Worm (Caenorhabditis elegans) whole organism, L4 larva: ENCODE measurements around the gene clc-6.

Source experiments
- D1046.2 ChIP-seq: fragments of 200-800 bp; sonication (Bioruptor generic); IDR thresholded peaks from 2 replicates; pipeline ENCODE4 v1.3.6; 2022; ENCODE audit warnings: missing genetic modification characterization, missing compliant biosample characterization
- F10B5.3 ChIP-seq: sonication (generic microtip); optimal IDR thresholded peaks from 2 replicates; lab custom pipeline; 2016; ENCODE audit warnings: mild to moderate bottlenecking, missing genetic modification characterization, missing compliant biosample characterization
- F26F4.8 ChIP-seq: fragments of 200-800 bp; sonication (Bioruptor generic); conservative IDR thresholded peaks from 2 replicates; pipeline ENCODE4 v1.3.6; 2022; ENCODE audit warnings: missing genetic modification characterization, missing compliant biosample characterization
- F37D6.2 ChIP-seq: sonication (generic microtip); optimal IDR thresholded peaks from 2 replicates; lab custom pipeline; 2016; ENCODE audit warnings: mild to moderate bottlenecking, missing genetic modification characterization, missing compliant biosample characterization
- F44E2.7 ChIP-seq: fragments of 200-800 bp; sonication (Bioruptor generic); IDR thresholded peaks from 2 replicates; pipeline ENCODE4 v2.1.2; 2022; ENCODE audit warnings: missing genetic modification characterization, missing compliant biosample characterization
- T20F7.1 ChIP-seq: fragments of 200-800 bp; sonication (Bioruptor generic); optimal IDR thresholded peaks from 2 replicates; lab custom pipeline; 2018; ENCODE audit warnings: mild to moderate bottlenecking, missing genetic modification characterization, missing compliant biosample characterization
- T26A8.4 ChIP-seq: fragments of 200-800 bp; sonication (Bioruptor generic); IDR thresholded peaks from 2 replicates; pipeline ENCODE4 v1.3.6; 2022; ENCODE audit warnings: missing genetic modification characterization, missing compliant biosample characterization
- Y48G9A.11 ChIP-seq: fragments of 200-800 bp; sonication (Bioruptor generic); IDR thresholded peaks from 2 replicates; pipeline ENCODE4 v1.3.6; 2022; ENCODE audit warnings: missing genetic modification reagents, missing genetic modification characterization, missing compliant biosample characterization
- Y5F2A.4 ChIP-seq: fragments of 200-800 bp; sonication (Bioruptor generic); optimal IDR thresholded peaks from 2 replicates; lab custom pipeline; 2018; ENCODE audit warnings: mild to moderate bottlenecking, missing genetic modification characterization, missing compliant biosample characterization
- ceh-32 ChIP-seq: sonication (generic microtip); optimal IDR thresholded peaks from 2 replicates; lab custom pipeline; 2016; ENCODE audit warnings: mild to moderate bottlenecking, missing genetic modification characterization, missing compliant biosample characterization; ENCODE audit not compliant: poor library complexity
- ceh-62 ChIP-seq: sonication (generic microtip); optimal IDR thresholded peaks from 2 replicates; lab custom pipeline; 2017; ENCODE audit warnings: missing biosample characterization, missing genetic modification characterization
- ceh-82 ChIP-seq: sonication (generic microtip); optimal IDR thresholded peaks from 2 replicates; lab custom pipeline; 2017; ENCODE audit warnings: missing biosample characterization, missing genetic modification characterization
- daf-12 ChIP-seq: fragments of 150-350 bp; optimal IDR thresholded peaks from 2 replicates; lab custom pipeline; 2014; ENCODE audit warnings: missing biosample characterization, missing genetic modification reagents, missing genetic modification characterization
- dmd-6 ChIP-seq: fragments of 200-800 bp; sonication (Bioruptor generic); IDR thresholded peaks from 2 replicates; pipeline ENCODE4 v1.3.6; 2022; ENCODE audit warnings: missing genetic modification reagents, missing genetic modification characterization, missing compliant biosample characterization
- dmd-8 ChIP-seq: fragments of 200-800 bp; sonication (Bioruptor generic); IDR thresholded peaks from 2 replicates; pipeline ENCODE4 v1.3.6; 2022; ENCODE audit warnings: missing genetic modification characterization, missing compliant biosample characterization
- dpl-1 ChIP-seq: fragments of 150-350 bp; optimal IDR thresholded peaks from 2 replicates; lab custom pipeline; 2014; ENCODE audit warnings: missing biosample characterization, missing genetic modification reagents, missing genetic modification characterization
- fos-1 ChIP-seq: fragments of 150-350 bp; optimal IDR thresholded peaks from 2 replicates; lab custom pipeline; 2014; ENCODE audit warnings: missing biosample characterization, missing genetic modification characterization
- gei-8 ChIP-seq: fragments of 200-800 bp; sonication (Bioruptor generic); optimal IDR thresholded peaks from 2 replicates; lab custom pipeline; 2018; ENCODE audit warnings: mild to moderate bottlenecking, missing genetic modification characterization, missing compliant biosample characterization
- hlh-30 ChIP-seq: sonication (generic microtip); optimal IDR thresholded peaks from 2 replicates; lab custom pipeline; 2017; ENCODE audit warnings: antibody characterized with exemption, mild to moderate bottlenecking, missing genetic modification characterization, missing compliant biosample characterization; ENCODE audit not compliant: insufficient read depth
- hmg-1.1 ChIP-seq: fragments of 200-800 bp; sonication (Bioruptor generic); IDR thresholded peaks from 2 replicates; pipeline ENCODE4 v1.3.6; 2022; ENCODE audit warnings: missing genetic modification reagents, missing genetic modification characterization, missing compliant biosample characterization
- jun-1 ChIP-seq: fragments of 150-350 bp; optimal IDR thresholded peaks from 2 replicates; lab custom pipeline; 2014; ENCODE audit warnings: missing biosample characterization, missing genetic modification reagents, missing genetic modification characterization
- lin-1 ChIP-seq: fragments of 200-800 bp; sonication (Bioruptor generic); IDR thresholded peaks from 2 replicates; pipeline ENCODE4 v1.3.6; 2022; ENCODE audit warnings: missing genetic modification reagents, missing genetic modification characterization, missing compliant biosample characterization
- lin-15B ChIP-seq: fragments of 150-350 bp; sonication (generic microtip); optimal IDR thresholded peaks from 3 replicates; lab custom pipeline; 2014; ENCODE audit warnings: missing biosample characterization, missing genetic modification characterization
- lin-38 ChIP-seq: fragments of 200-800 bp; sonication (Bioruptor generic); IDR thresholded peaks from 2 replicates; pipeline ENCODE4 v1.3.6; 2022; ENCODE audit warnings: missing genetic modification reagents, missing genetic modification characterization, missing compliant biosample characterization
- lir-3 ChIP-seq: sonication (generic microtip); optimal IDR thresholded peaks from 2 replicates; lab custom pipeline; 2016; ENCODE audit warnings: mild to moderate bottlenecking, missing genetic modification characterization, missing compliant biosample characterization
- madf-5 ChIP-seq, 2 experiments: fragments of 200-800 bp; sonication (Bioruptor generic); IDR thresholded peaks; 2 replicates each; pipeline ENCODE4 v1.3.6; 2022; ENCODE audit warnings: missing compliant biosample characterization in 2 of 2, missing genetic modification characterization in 2 of 2
- mep-1 ChIP-seq: fragments of 150-350 bp; sonication (generic microtip); optimal IDR thresholded peaks from 3 replicates; lab custom pipeline; 2014; ENCODE audit warnings: missing biosample characterization, missing genetic modification characterization
- mxl-2 ChIP-seq: fragments of 200-800 bp; sonication (Bioruptor generic); conservative IDR thresholded peaks from 2 replicates; pipeline ENCODE4 v1.3.6; 2022; ENCODE audit warnings: missing genetic modification reagents, missing genetic modification characterization, missing compliant biosample characterization
- nhr-10 ChIP-seq: fragments of 150-350 bp; optimal IDR thresholded peaks from 2 replicates; lab custom pipeline; 2014; ENCODE audit warnings: missing biosample characterization, missing genetic modification characterization
- nhr-102 ChIP-seq: sonication (generic microtip); optimal IDR thresholded peaks from 2 replicates; lab custom pipeline; 2016; ENCODE audit warnings: mild to moderate bottlenecking, missing genetic modification characterization, moderate library complexity, missing compliant biosample characterization
- nhr-111 ChIP-seq: fragments of 200-800 bp; sonication (Bioruptor generic); optimal IDR thresholded peaks from 2 replicates; lab custom pipeline; 2018; ENCODE audit warnings: mild to moderate bottlenecking, missing genetic modification characterization, missing compliant biosample characterization
- nhr-237 ChIP-seq: sonication (generic microtip); optimal IDR thresholded peaks from 2 replicates; lab custom pipeline; 2017; ENCODE audit warnings: missing biosample characterization, missing genetic modification characterization
- nhr-25 ChIP-seq: sonication (generic microtip); optimal IDR thresholded peaks from 2 replicates; lab custom pipeline; 2017; ENCODE audit warnings: missing genetic modification characterization, mild to moderate bottlenecking, missing compliant biosample characterization, antibody characterized with exemption, moderate library complexity, borderline replicate concordance; ENCODE audit not compliant: insufficient read depth
- nhr-28 ChIP-seq: fragments of 150-350 bp; optimal IDR thresholded peaks from 2 replicates; lab custom pipeline; 2014; ENCODE audit warnings: missing biosample characterization, missing genetic modification characterization
- nhr-41 ChIP-seq: fragments of 200-800 bp; sonication (Bioruptor generic); IDR thresholded peaks from 2 replicates; pipeline ENCODE4 v1.3.6; 2022; ENCODE audit warnings: missing genetic modification reagents, missing genetic modification characterization, missing compliant biosample characterization
- nhr-42 ChIP-seq: fragments of 200-800 bp; sonication (Bioruptor generic); IDR thresholded peaks from 2 replicates; pipeline ENCODE4 v1.3.6; 2022; ENCODE audit warnings: missing genetic modification characterization, missing compliant biosample characterization
- nhr-48 ChIP-seq: sonication (generic microtip); optimal IDR thresholded peaks from 2 replicates; lab custom pipeline; 2016; ENCODE audit warnings: mild to moderate bottlenecking, missing genetic modification characterization, missing compliant biosample characterization
- pha-4 ChIP-seq, 2 experiments: fragments of 150-350 bp in 1 of 2; fragments of 200-800 bp in 1 of 2; sonication (Bioruptor generic) in 1 of 2; IDR thresholded peaks in 1 of 2; optimal IDR thresholded peaks in 1 of 2; 2 replicates each; pipeline versions ENCODE4 v1.3.6 to Lab custom; 2014 to 2022; ENCODE audit warnings: missing genetic modification characterization in 2 of 2, missing genetic modification reagents in 2 of 2, missing biosample characterization in 1 of 2, missing compliant biosample characterization in 1 of 2
- php-3 ChIP-seq: fragments of 200-800 bp; sonication (Bioruptor generic); IDR thresholded peaks from 2 replicates; pipeline ENCODE4 v1.3.6; 2022; ENCODE audit warnings: missing genetic modification reagents, missing genetic modification characterization, missing compliant biosample characterization
- pqm-1 ChIP-seq: sonication (generic microtip); optimal IDR thresholded peaks from 2 replicates; lab custom pipeline; 2017; ENCODE audit warnings: missing biosample characterization, missing genetic modification characterization
- saeg-2 ChIP-seq: fragments of 200-800 bp; sonication (Bioruptor generic); IDR thresholded peaks from 2 replicates; pipeline ENCODE4 v1.3.6; 2022; ENCODE audit warnings: missing genetic modification reagents, missing genetic modification characterization, missing compliant biosample characterization
- spr-3 ChIP-seq: fragments of 200-800 bp; sonication (Bioruptor generic); optimal IDR thresholded peaks from 2 replicates; lab custom pipeline; 2018; ENCODE audit warnings: mild to moderate bottlenecking, missing genetic modification characterization, missing compliant biosample characterization
- tag-97 ChIP-seq: fragments of 200-800 bp; sonication (Bioruptor generic); IDR thresholded peaks from 2 replicates; pipeline ENCODE4 v1.3.6; 2022; ENCODE audit warnings: missing genetic modification characterization, missing compliant biosample characterization
- tra-1 ChIP-seq: fragments of 200-800 bp; sonication (Bioruptor generic); IDR thresholded peaks from 2 replicates; pipeline ENCODE4 v1.3.6; 2022; ENCODE audit warnings: missing genetic modification reagents, missing genetic modification characterization, missing compliant biosample characterization
- unc-39 ChIP-seq: sonication (generic microtip); optimal IDR thresholded peaks from 2 replicates; lab custom pipeline; 2017; ENCODE audit warnings: missing biosample characterization, missing genetic modification characterization
- vab-7 ChIP-seq: fragments of 200-800 bp; sonication (Bioruptor generic); IDR thresholded peaks from 2 replicates; pipeline ENCODE4 v1.3.6; 2022; ENCODE audit warnings: missing genetic modification reagents, missing genetic modification characterization, missing compliant biosample characterization
- zag-1 ChIP-seq: fragments of 150-350 bp; optimal IDR thresholded peaks from 2 replicates; lab custom pipeline; 2014; ENCODE audit warnings: missing biosample characterization, missing genetic modification characterization
- zfp-2 ChIP-seq: sonication (generic microtip); optimal IDR thresholded peaks from 2 replicates; lab custom pipeline; 2016; ENCODE audit warnings: mild to moderate bottlenecking, missing genetic modification characterization, missing compliant biosample characterization
- zip-11 ChIP-seq: fragments of 200-800 bp; sonication (Bioruptor generic); IDR thresholded peaks from 2 replicates; pipeline ENCODE4 v1.3.6; 2022; ENCODE audit warnings: missing genetic modification characterization, missing compliant biosample characterization
- zip-2 ChIP-seq: fragments of 150-350 bp; optimal IDR thresholded peaks from 2 replicates; lab custom pipeline; 2014; ENCODE audit warnings: missing biosample characterization, missing genetic modification characterization
- ztf-7 ChIP-seq: fragments of 150-350 bp; optimal IDR thresholded peaks from 2 replicates; lab custom pipeline; 2014; ENCODE audit warnings: missing biosample characterization, missing genetic modification characterization

Gene clc-6

DNA sequence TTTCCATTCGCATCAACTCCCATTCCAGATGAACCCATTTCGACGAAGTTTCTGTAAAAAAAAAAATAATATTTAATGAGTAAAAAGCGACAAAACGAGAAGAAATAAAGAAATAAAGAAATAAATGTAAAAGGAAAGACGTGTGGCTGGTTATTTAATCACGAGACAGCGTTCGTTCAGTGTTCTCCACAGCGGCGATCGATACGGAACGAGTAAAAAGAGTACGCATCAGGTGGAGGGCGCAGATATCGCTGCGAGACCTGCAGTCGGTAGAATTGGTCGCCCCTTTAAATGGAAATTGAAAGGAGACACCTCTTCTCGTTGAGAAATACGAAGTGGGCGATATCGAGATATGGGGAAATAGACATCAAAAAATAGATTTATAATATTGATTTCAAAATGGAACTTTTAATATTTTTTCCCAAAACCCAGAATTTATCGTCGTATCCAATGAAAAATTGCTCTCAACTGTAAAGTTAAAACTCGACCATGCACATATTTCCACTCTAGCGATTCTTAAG lies 32.7 kb upstream of the clc-6 start, which contains the start of gene pqn-70 (continued):
- TF ChIP-seq mep-1 (peak; percentile 92), nhr-48 (peak; percentile 60), T20F7.1 (GFP tag; lab: Kevin White, UChicago) (peak; percentile 60), tra-1 (GFP tag; lab: Robert Waterston, UW) (no peak), zip-2 (tag; lab: Kevin White, UChicago) (peak; percentile 36), ceh-62 (no peak), zip-11 (GFP tag; lab: Robert Waterston, UW) (no peak), F10B5.3 (tag; lab: Kevin White, UChicago) (no peak), zag-1 (tag; lab: Kevin White, UChicago) (no peak), lir-3 (no peak), hlh-30 (peak; percentile 98), daf-12 (tag; lab: Kevin White, UChicago) (no peak), php-3 (GFP tag; lab: Robert Waterston, UW) (no peak), F26F4.8 (GFP tag; lab: Robert Waterston, UW) (no peak), hmg-1.1 (GFP tag; lab: Robert Waterston, UW) (peak; percentile 86), ztf-7 (peak; percentile 39), nhr-25 (tag; lab: Kevin White, UChicago) (peak; percentile 54), nhr-111 (GFP tag; lab: Kevin White, UChicago) (no peak), fos-1 (tag; lab: Kevin White, UChicago) (no peak), dpl-1 (peak; percentile 76), nhr-42 (no peak), jun-1 (tag; lab: Kevin White, UChicago) (peak; percentile 11), nhr-10 (tag; lab: Kevin White, UChicago) (no peak), F37D6.2 (peak; percentile 49), saeg-2 (no peak), dmd-6 (GFP tag; lab: Robert Waterston, UW) (peak; percentile 76), T26A8.4 (GFP tag; lab: Robert Waterston, UW) (peak; percentile 71; the same call in 1 of the 2 replicates), tag-97 (GFP tag; lab: Robert Waterston, UW) (no peak), nhr-237 (tag; lab: Kevin White, UChicago) (no peak), lin-38 (no peak; the same call in 1 of the 2 replicates), Y48G9A.11 (no peak), nhr-41 (GFP tag; lab: Robert Waterston, UW) (no peak), lin-15B (tag; lab: Kevin White, UChicago) (no peak), vab-7 (GFP tag; lab: Robert Waterston, UW) (peak; percentile 53), ceh-82 (tag; lab: Kevin White, UChicago) (no peak), nhr-28 (tag; lab: Kevin White, UChicago) (peak; percentile 83), gei-8 (GFP tag; lab: Kevin White, UChicago) (no peak), nhr-102 (tag; lab: Kevin White, UChicago) (peak; percentile 37), dmd-8 (GFP tag; lab: Robert Waterston, UW) (no peak), pqm-1 (tag; lab: Kevin White, UChicago) (no peak), spr-3 (no peak), ceh-32 (tag; lab: Kevin White, UChicago) (no peak), pha-4 (GFP tag; IDR thresholded peaks at IDR 0.05; lab: Robert Waterston, UW) (peak; percentile 44; the same call in 1 of the 2 replicates), pha-4 (tag; optimal IDR thresholded peaks at IDR 0.05; lab: Kevin White, UChicago) (no peak), D1046.2 (GFP tag; lab: Robert Waterston, UW) (no peak), unc-39 (tag; lab: Kevin White, UChicago) (no peak), mxl-2 (GFP tag; lab: Robert Waterston, UW) (no peak), lin-1 (no peak), Y5F2A.4 (GFP tag; lab: Kevin White, UChicago) (no peak), F44E2.7 (GFP tag; lab: Robert Waterston, UW) (no peak), zfp-2 (tag; lab: Kevin White, UChicago) (no peak), madf-5 (GFP tag; IDR thresholded peaks at IDR 0.05; lab: Robert Waterston, UW) (no peak)
